ENCODE assay signal across 2 worm cellular contexts in genomic region chrIV:10501550-10502240, ce11.
TF ChIP-seq lines count a peak whose summit lies in the region.

Gene tax-6, minus strand, starts transcription at chrIV:10501600.

TF ChIP-seq in whole organism, L4 larva, 104 proteins besides CTCF, POLR2A, EP300 and RAD21:
- TF ChIP-seq aha-1 (tag; lab: Kevin White, UChicago) (peak; percentile 91), tag-97 (GFP tag; IDR thresholded peaks at IDR 0.05; lab: Robert Waterston, UW) (no peak)

TF ChIP-seq in whole organism, mixed stage, embryonic, 35 proteins besides CTCF, POLR2A, EP300 and RAD21:
- TF ChIP-seq ces-1 (GFP tag; optimal IDR thresholded peaks at IDR 0.05; lab: Kevin White, UChicago) = peak; percentile 7
- no peak for TF ChIP-seq unc-120 (tag; optimal IDR thresholded peaks at IDR 0.05; lab: Kevin White, UChicago; ENCODE audit: poor library complexity, severe bottlenecking)

Comparison
In these comparisons a context has a peak if more than half of its experiments do, and no peak if none do; other contexts are left out.
1. Of the 12 proteins assayed by ChIP-seq in both whole organism, L4 larva and whole organism, mixed stage, embryonic: peak only in whole organism, L4 larva: none; only in whole organism, mixed stage, embryonic: ces-1; in both: none; in neither: 11.